Worm (Caenorhabditis elegans) whole organism, L1 larva: Measurements from ENCODE around the gene K03B8.4.

ENCODE experiments used
- C16A3.4 ChIP-seq: fragments of 150-350 bp; optimal IDR thresholded peaks from 2 replicates; lab custom pipeline; 2014; ENCODE audit warnings: missing biosample characterization, missing genetic modification characterization
- C34B4.2 ChIP-seq: sonication (generic microtip); optimal IDR thresholded peaks from 2 replicates; lab custom pipeline; 2017; ENCODE audit warnings: mild to moderate bottlenecking, missing genetic modification characterization, missing compliant biosample characterization
- F16B12.6 ChIP-seq: fragments of 150-350 bp; optimal IDR thresholded peaks from 2 replicates; lab custom pipeline; 2014; ENCODE audit warnings: missing biosample characterization, missing genetic modification characterization
- Y116A8C.19 ChIP-seq: sonication (generic microtip); optimal IDR thresholded peaks from 2 replicates; lab custom pipeline; 2016; ENCODE audit warnings: missing compliant biosample characterization, missing genetic modification characterization, borderline replicate concordance
- aha-1 ChIP-seq: fragments of 150-350 bp; optimal IDR thresholded peaks from 2 replicates; lab custom pipeline; 2014; ENCODE audit warnings: missing biosample characterization, missing genetic modification characterization
- alr-1 ChIP-seq: fragments of 200-800 bp; sonication (Bioruptor generic); optimal IDR thresholded peaks from 2 replicates; lab custom pipeline; 2018; ENCODE audit warnings: borderline replicate concordance, mild to moderate bottlenecking, missing genetic modification characterization, missing compliant biosample characterization
- blmp-1 ChIP-seq: fragments of 150-350 bp; optimal IDR thresholded peaks from 2 replicates; lab custom pipeline; 2014; ENCODE audit warnings: missing biosample characterization, missing genetic modification characterization
- ceh-63 ChIP-seq: fragments of 200-800 bp; sonication (Bioruptor generic); optimal IDR thresholded peaks from 2 replicates; lab custom pipeline; 2018; ENCODE audit warnings: mild to moderate bottlenecking, missing genetic modification characterization, missing compliant biosample characterization
- ceh-88 ChIP-seq: fragments of 200-800 bp; sonication (Bioruptor generic); IDR thresholded peaks from 2 replicates; pipeline ENCODE4 v1.3.6; 2022; ENCODE audit warnings: missing genetic modification characterization, missing compliant biosample characterization
- ces-1 ChIP-seq: fragments of 150-350 bp; optimal IDR thresholded peaks from 2 replicates; lab custom pipeline; 2014; ENCODE audit warnings: missing biosample characterization, missing genetic modification reagents, missing genetic modification characterization
- dsc-1 ChIP-seq: sonication (generic microtip); optimal IDR thresholded peaks from 2 replicates; lab custom pipeline; 2016; ENCODE audit warnings: mild to moderate bottlenecking, missing genetic modification characterization, missing compliant biosample characterization
- efl-1 ChIP-seq, 4 experiments: fragments of 150-350 bp; optimal IDR thresholded peaks in 3 of 4; peaks in 1 of 4; 1 replicate in 1 of 4; 2 replicates in 3 of 4; lab custom pipeline; 2014; ENCODE audit warnings: missing biosample characterization in 2 of 4, missing genetic modification characterization in 2 of 4, missing genetic modification reagents in 2 of 4
- egl-27 ChIP-seq, 2 experiments: fragments of 150-350 bp in 1 of 2; sonication (generic microtip); optimal IDR thresholded peaks; 3 replicates each; lab custom pipeline; 2017 to 2018; ENCODE audit warnings: missing biosample characterization in 2 of 2, missing genetic modification characterization in 2 of 2, missing genetic modification reagents in 2 of 2
- elt-2 ChIP-seq: sonication (generic microtip); optimal IDR thresholded peaks from 2 replicates; lab custom pipeline; 2016; ENCODE audit warnings: missing genetic modification characterization, mild to moderate bottlenecking, inconsistent platforms, missing compliant biosample characterization, missing genetic modification reagents
- fkh-4 ChIP-seq: sonication (generic microtip); optimal IDR thresholded peaks from 2 replicates; lab custom pipeline; 2016; ENCODE audit warnings: missing compliant biosample characterization, missing genetic modification characterization, borderline replicate concordance
- fos-1 ChIP-seq: fragments of 150-350 bp; optimal IDR thresholded peaks from 2 replicates; lab custom pipeline; 2014; ENCODE audit warnings: missing biosample characterization, missing genetic modification characterization
- grh-1 ChIP-seq: fragments of 200-800 bp; sonication (Bioruptor generic); IDR thresholded peaks from 2 replicates; pipeline ENCODE4 v1.3.6; 2022; ENCODE audit warnings: missing genetic modification reagents, missing genetic modification characterization, missing compliant biosample characterization
- hlh-17 ChIP-seq: fragments of 200-800 bp; sonication (Bioruptor generic); optimal IDR thresholded peaks from 2 replicates; lab custom pipeline; 2018; ENCODE audit warnings: missing genetic modification characterization, mild to moderate bottlenecking, missing compliant biosample characterization, moderate library complexity, borderline replicate concordance
- hpl-2 ChIP-seq: fragments of 150-350 bp; optimal IDR thresholded peaks from 2 replicates; lab custom pipeline; 2014; ENCODE audit warnings: missing biosample characterization, missing genetic modification reagents, missing genetic modification characterization
- lin-15B ChIP-seq: fragments of 150-350 bp; sonication (generic microtip); optimal IDR thresholded peaks from 3 replicates; lab custom pipeline; 2014; ENCODE audit warnings: missing biosample characterization, missing genetic modification characterization
- lin-35 ChIP-seq, 2 experiments: fragments of 150-350 bp; optimal IDR thresholded peaks; 2 replicates each; lab custom pipeline; 2014; ENCODE audit warnings: missing biosample characterization in 2 of 2, missing genetic modification characterization in 2 of 2, missing genetic modification reagents in 2 of 2
- mef-2 ChIP-seq: fragments of 150-350 bp; optimal IDR thresholded peaks from 2 replicates; lab custom pipeline; 2014; ENCODE audit warnings: missing biosample characterization, missing genetic modification characterization
- mep-1 ChIP-seq: fragments of 150-350 bp; optimal IDR thresholded peaks from 2 replicates; lab custom pipeline; 2014; ENCODE audit warnings: missing biosample characterization, missing genetic modification characterization
- nhr-11 ChIP-seq: fragments of 150-350 bp; optimal IDR thresholded peaks from 2 replicates; lab custom pipeline; 2014; ENCODE audit warnings: missing biosample characterization, missing genetic modification characterization
- nhr-19 ChIP-seq: fragments of 200-800 bp; sonication (Bioruptor generic); conservative IDR thresholded peaks from 2 replicates; pipeline ENCODE4 v1.3.6; 2022; ENCODE audit warnings: missing genetic modification characterization, missing compliant biosample characterization
- nhr-20 ChIP-seq: sonication (generic microtip); optimal IDR thresholded peaks from 2 replicates; lab custom pipeline; 2016; ENCODE audit warnings: mild to moderate bottlenecking, missing genetic modification characterization, missing compliant biosample characterization
- nhr-237 ChIP-seq: fragments of 150-350 bp; optimal IDR thresholded peaks from 2 replicates; lab custom pipeline; 2014; ENCODE audit warnings: missing biosample characterization, missing genetic modification characterization
- nhr-28 ChIP-seq: fragments of 150-350 bp; optimal IDR thresholded peaks from 2 replicates; lab custom pipeline; 2014; ENCODE audit warnings: missing biosample characterization, missing genetic modification characterization
- nhr-47 ChIP-seq: sonication (generic microtip); optimal IDR thresholded peaks from 2 replicates; lab custom pipeline; 2016; ENCODE audit warnings: mild to moderate bottlenecking, missing genetic modification characterization, moderate library complexity, missing compliant biosample characterization
- nhr-76 ChIP-seq: sonication (generic microtip); optimal IDR thresholded peaks from 2 replicates; lab custom pipeline; 2017; ENCODE audit warnings: missing biosample characterization, missing genetic modification characterization
- nhr-77 ChIP-seq: fragments of 150-350 bp; optimal IDR thresholded peaks from 2 replicates; lab custom pipeline; 2014; ENCODE audit warnings: missing biosample characterization, missing genetic modification characterization
- pag-3 ChIP-seq: sonication (generic microtip); optimal IDR thresholded peaks from 2 replicates; lab custom pipeline; 2017; ENCODE audit warnings: missing genetic modification characterization, mild to moderate bottlenecking, missing compliant biosample characterization, antibody characterized with exemption, borderline replicate concordance; ENCODE audit not compliant: insufficient read depth
- pqm-1 ChIP-seq: sonication (generic microtip); optimal IDR thresholded peaks from 3 replicates; lab custom pipeline; 2017; ENCODE audit warnings: missing biosample characterization, missing genetic modification characterization
- skn-1 ChIP-seq: fragments of 150-350 bp; optimal IDR thresholded peaks from 2 replicates; lab custom pipeline; 2014; ENCODE audit warnings: missing biosample characterization, missing genetic modification characterization
- snu-23 ChIP-seq: sonication (generic microtip); optimal IDR thresholded peaks from 2 replicates; lab custom pipeline; 2016; ENCODE audit warnings: missing genetic modification characterization, missing compliant biosample characterization
- swsn-7 ChIP-seq: sonication (generic microtip); optimal IDR thresholded peaks from 2 replicates; lab custom pipeline; 2016; ENCODE audit warnings: missing genetic modification characterization, missing compliant biosample characterization
- unc-130 ChIP-seq: fragments of 150-350 bp; optimal IDR thresholded peaks from 2 replicates; lab custom pipeline; 2017; ENCODE audit warnings: missing biosample characterization, missing genetic modification characterization, inconsistent platforms
- unc-62 ChIP-seq: fragments of 150-350 bp; optimal IDR thresholded peaks from 2 replicates; lab custom pipeline; 2014; ENCODE audit warnings: missing biosample characterization, missing genetic modification reagents, missing genetic modification characterization
- unc-86 ChIP-seq: sonication (generic microtip); optimal IDR thresholded peaks from 2 replicates; lab custom pipeline; 2016; ENCODE audit warnings: missing genetic modification characterization, missing compliant biosample characterization
- unc-98 ChIP-seq: fragments of 200-800 bp; sonication (Bioruptor generic); IDR thresholded peaks from 2 replicates; pipeline ENCODE4 v1.3.6; 2022; ENCODE audit warnings: missing genetic modification characterization, missing compliant biosample characterization
- zag-1 ChIP-seq: fragments of 150-350 bp; optimal IDR thresholded peaks from 2 replicates; lab custom pipeline; 2014; ENCODE audit warnings: missing biosample characterization, missing genetic modification characterization
- zip-4 ChIP-seq: fragments of 200-800 bp; sonication (Bioruptor generic); optimal IDR thresholded peaks from 2 replicates; lab custom pipeline; 2018; ENCODE audit warnings: mild to moderate bottlenecking, missing genetic modification characterization, moderate library complexity, missing compliant biosample characterization
- ztf-11 ChIP-seq, 2 experiments: sonication (generic microtip); optimal IDR thresholded peaks; 2 replicates each; lab custom pipeline; 2016 to 2017; ENCODE audit warnings: missing genetic modification characterization in 2 of 2, missing biosample characterization in 1 of 2, missing compliant biosample characterization in 1 of 2
- ztf-4 ChIP-seq: fragments of 150-350 bp; optimal IDR thresholded peaks from 2 replicates; lab custom pipeline; 2014; ENCODE audit warnings: missing biosample characterization, missing genetic modification characterization

Gene K03B8.4

ce11 chrV:11412125-11412524 is 17.2 kb upstream of the K03B8.4 start (continued):
- peak; percentile 72 for TF ChIP-seq nhr-20 (tag; lab: Kevin White, UChicago)
- TF ChIP-seq hlh-17 = no peak
- TF ChIP-seq efl-1 (optimal IDR thresholded peaks at IDR 0.05; lab: Kevin White, UChicago) = peak; percentile 11 to 46
- TF ChIP-seq efl-1 (GFP tag; optimal IDR thresholded peaks at IDR 0.05 in 1 of 2; lab: Kevin White, UChicago) = peak; percentile 23 to 93
- peak; percentile 19 for TF ChIP-seq C16A3.4

ce11 chrV:11410902-11411561 is 16.1 kb upstream of the K03B8.4 start, which contains the start of the genes K03B8.8 and grl-3:
TSS of gene K03B8.8 (minus strand) at chrV:11411002.
TSS of gene grl-3 (plus strand) at chrV:11411511.
- TF ChIP-seq unc-130 (tag; lab: Kevin White, UChicago) = no peak
- no peak for TF ChIP-seq dsc-1 (tag; lab: Kevin White, UChicago)
- no peak for TF ChIP-seq F16B12.6 (tag; lab: Kevin White, UChicago)
- TF ChIP-seq fos-1 = no peak
- TF ChIP-seq lin-15B (tag; lab: Kevin White, UChicago) = no peak
- no peak for TF ChIP-seq nhr-20 (tag; lab: Kevin White, UChicago)
- TF ChIP-seq swsn-7 (tag; lab: Kevin White, UChicago) = no peak
- TF ChIP-seq unc-98 (GFP tag; lab: Robert Waterston, UW) = no peak
- TF ChIP-seq zip-4 (GFP tag; lab: Kevin White, UChicago) = no peak
- no peak for TF ChIP-seq alr-1 (tag; lab: Kevin White, UChicago)
- TF ChIP-seq grh-1 (GFP tag; lab: Robert Waterston, UW) = no peak
- TF ChIP-seq zag-1 (tag; lab: Kevin White, UChicago) = no peak
- no peak for TF ChIP-seq nhr-19 (GFP tag; lab: Robert Waterston, UW)
- TF ChIP-seq mef-2 (tag; lab: Kevin White, UChicago) = no peak
- TF ChIP-seq nhr-28 (tag; lab: Kevin White, UChicago) = no peak
- TF ChIP-seq ces-1 = no peak
- TF ChIP-seq mep-1 (tag; lab: Kevin White, UChicago) = no peak
- no peak for TF ChIP-seq egl-27 (tag; optimal IDR thresholded peaks at IDR 0.05; lab: Kevin White, UChicago)
- TF ChIP-seq nhr-237 (tag; lab: Kevin White, UChicago) = no peak
- no peak for TF ChIP-seq C34B4.2 (tag; lab: Kevin White, UChicago)

- TF ChIP-seq skn-1 (tag; lab: Kevin White, UChicago) = no peak
- no peak for TF ChIP-seq C16A3.4
- no peak for TF ChIP-seq ceh-88 (GFP tag; lab: Robert Waterston, UW)
- TF ChIP-seq nhr-11 (tag; lab: Kevin White, UChicago) = no peak
- no peak for TF ChIP-seq mef-2 (tag; lab: Kevin White, UChicago)
- no peak for TF ChIP-seq efl-1 (optimal IDR thresholded peaks at IDR 0.05; lab: Kevin White, UChicago)
- TF ChIP-seq efl-1 (GFP tag; optimal IDR thresholded peaks at IDR 0.05 in 1 of 2; lab: Kevin White, UChicago) = no peak
- no peak for TF ChIP-seq nhr-47 (tag; lab: Kevin White, UChicago)
- no peak for TF ChIP-seq nhr-77
- TF ChIP-seq nhr-76 (tag; lab: Kevin White, UChicago) = no peak
- TF ChIP-seq C34B4.2 (tag; lab: Kevin White, UChicago) = no peak
- TF ChIP-seq alr-1 (tag; lab: Kevin White, UChicago) = no peak
- no peak for TF ChIP-seq fkh-4 (tag; lab: Kevin White, UChicago)
- no peak for TF ChIP-seq ztf-11 (tag; optimal IDR thresholded peaks at IDR 0.05; lab: Kevin White, UChicago)
- TF ChIP-seq pag-3 (tag; lab: Kevin White, UChicago) = no peak
- TF ChIP-seq egl-27 (tag; optimal IDR thresholded peaks at IDR 0.05; lab: Kevin White, UChicago) = no peak
- TF ChIP-seq, all 84 proteins: peak for 0
Observed at ce11 chrV:11407251-11407650, 12.3 kb upstream of the K03B8.4 start, which contains the start of gene K03B8.6. TSS of gene K03B8.6 (plus strand) at chrV:11407584.

DNA sequence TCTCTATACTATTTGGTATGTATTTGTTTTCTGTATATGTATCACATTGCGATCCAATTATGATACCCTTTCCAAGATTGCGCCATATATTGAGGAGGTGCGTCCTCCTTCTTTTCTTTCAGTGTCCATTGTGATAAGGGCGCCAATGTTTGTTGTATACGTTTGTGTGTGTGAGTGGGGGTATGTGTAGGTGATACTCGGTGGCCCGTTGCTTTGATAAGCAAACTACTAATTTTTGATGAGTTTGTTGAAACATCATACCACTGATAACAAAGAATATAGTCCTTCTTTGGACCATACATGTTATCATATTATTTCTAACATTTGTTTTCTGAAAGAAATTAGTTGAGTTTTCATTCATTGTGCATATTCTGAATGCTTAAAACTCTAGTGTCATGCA is 8.8 kb upstream of the K03B8.4 start:
- no peak for TF ChIP-seq grh-1 (GFP tag; lab: Robert Waterston, UW)
- TF ChIP-seq unc-130 (tag; lab: Kevin White, UChicago) = no peak
- TF ChIP-seq ceh-63 = no peak
- TF ChIP-seq ztf-4 (tag; lab: Kevin White, UChicago) = no peak
- TF ChIP-seq elt-2 (tag; lab: Kevin White, UChicago) = peak; percentile 90
- no peak for TF ChIP-seq Y116A8C.19 (tag; lab: Kevin White, UChicago)
- TF ChIP-seq snu-23 = no peak
- peak; percentile 52 for TF ChIP-seq pqm-1 (tag; lab: Kevin White, UChicago)
- no peak for TF ChIP-seq unc-86
- no peak for TF ChIP-seq unc-62 (GFP tag; lab: Kevin White, UChicago)
- no peak for TF ChIP-seq dsc-1 (tag; lab: Kevin White, UChicago)
- TF ChIP-seq lin-35 (GFP tag; optimal IDR thresholded peaks at IDR 0.05; lab: Kevin White, UChicago) = peak in 1 of 2 experiments; percentile 20
- TF ChIP-seq aha-1 (tag; lab: Kevin White, UChicago) = no peak
- TF ChIP-seq blmp-1 = no peak
- TF ChIP-seq hpl-2 (GFP tag; lab: Kevin White, UChicago) = no peak
- TF ChIP-seq ztf-11 (tag; optimal IDR thresholded peaks at IDR 0.05; lab: Kevin White, UChicago) = no peak
- no peak for TF ChIP-seq ces-1
- TF ChIP-seq efl-1 (optimal IDR thresholded peaks at IDR 0.05; lab: Kevin White, UChicago) = no peak
- no peak for TF ChIP-seq efl-1 (GFP tag; optimal IDR thresholded peaks at IDR 0.05 in 1 of 2; lab: Kevin White, UChicago)
